Worm (Caenorhabditis elegans) whole organism, young adult: ENCODE measurements around the gene fbxa-24.

Experiments
- F23B12.7 ChIP-seq: sonication (generic microtip); optimal IDR thresholded peaks from 2 replicates; lab custom pipeline; 2017; ENCODE audit warnings: missing genetic modification characterization, mild to moderate bottlenecking, missing compliant biosample characterization, antibody characterized with exemption, moderate library complexity; ENCODE audit not compliant: insufficient read depth
- F33H1.4 ChIP-seq: fragments of 200-800 bp; sonication (Bioruptor generic); IDR thresholded peaks from 2 replicates; pipeline ENCODE4 v1.3.6; 2022; ENCODE audit warnings: missing genetic modification reagents, missing genetic modification characterization, missing compliant biosample characterization
- F39B2.1 ChIP-seq: fragments of 200-800 bp; sonication (Bioruptor generic); IDR thresholded peaks from 2 replicates; pipeline ENCODE4 v1.3.6; 2022; ENCODE audit warnings: missing genetic modification reagents, missing genetic modification characterization, missing compliant biosample characterization
- F55B11.4 ChIP-seq: sonication (generic microtip); optimal IDR thresholded peaks from 2 replicates; lab custom pipeline; 2016; ENCODE audit warnings: missing compliant biosample characterization, missing genetic modification characterization, borderline replicate concordance; ENCODE audit not compliant: insufficient read depth
- T26A5.8 ChIP-seq: sonication (generic microtip); optimal IDR thresholded peaks from 2 replicates; lab custom pipeline; 2016; ENCODE audit warnings: missing genetic modification characterization, missing compliant biosample characterization
- Y53F4B.3 ChIP-seq: fragments of 200-800 bp; sonication (Bioruptor generic); IDR thresholded peaks from 2 replicates; pipeline ENCODE4 v1.3.6; 2022; ENCODE audit warnings: missing genetic modification reagents, missing genetic modification characterization, missing compliant biosample characterization
- Y53G8AR.9 ChIP-seq: fragments of 200-800 bp; sonication (Bioruptor generic); conservative IDR thresholded peaks from 2 replicates; pipeline ENCODE4 v1.3.6; 2022; ENCODE audit warnings: missing genetic modification reagents, missing genetic modification characterization, missing compliant biosample characterization
- Y95B8A.8 ChIP-seq: fragments of 200-800 bp; sonication (Bioruptor generic); IDR thresholded peaks from 2 replicates; pipeline ENCODE4 v1.3.6; 2022; ENCODE audit warnings: missing genetic modification reagents, missing genetic modification characterization, missing compliant biosample characterization
- aptf-2 ChIP-seq: fragments of 200-800 bp; sonication (Bioruptor generic); conservative IDR thresholded peaks from 2 replicates; pipeline ENCODE4 v1.3.6; 2022; ENCODE audit warnings: missing genetic modification reagents, missing genetic modification characterization, missing compliant biosample characterization
- atf-7 ChIP-seq: sonication (generic microtip); optimal IDR thresholded peaks from 2 replicates; lab custom pipeline; 2017; ENCODE audit warnings: mild to moderate bottlenecking, missing genetic modification characterization, missing compliant biosample characterization
- attf-5 ChIP-seq: fragments of 200-800 bp; sonication (Bioruptor generic); optimal IDR thresholded peaks from 2 replicates; lab custom pipeline; 2018; ENCODE audit warnings: mild to moderate bottlenecking, missing genetic modification characterization, missing compliant biosample characterization
- cebp-1 ChIP-seq, 2 experiments: fragments of 200-800 bp in 1 of 2; sonication (Bioruptor generic) in 1 of 2; sonication (generic microtip) in 1 of 2; IDR thresholded peaks in 1 of 2; optimal IDR thresholded peaks in 1 of 2; 2 replicates each; pipeline versions ENCODE4 v1.3.6 to Lab custom; 2017 to 2022; ENCODE audit warnings: missing compliant biosample characterization in 2 of 2, missing genetic modification characterization in 2 of 2, mild to moderate bottlenecking in 1 of 2, missing genetic modification reagents in 1 of 2, moderate library complexity in 1 of 2
- cebp-2 ChIP-seq: fragments of 200-800 bp; sonication (Bioruptor generic); IDR thresholded peaks from 2 replicates; pipeline ENCODE4 v1.3.6; 2022; ENCODE audit warnings: missing genetic modification characterization, missing compliant biosample characterization
- ceh-100 ChIP-seq: fragments of 200-800 bp; sonication (Bioruptor generic); IDR thresholded peaks from 2 replicates; pipeline ENCODE4 v1.3.6; 2022; ENCODE audit warnings: missing genetic modification reagents, missing genetic modification characterization, missing compliant biosample characterization
- ceh-58 ChIP-seq: fragments of 200-800 bp; sonication (Bioruptor generic); IDR thresholded peaks from 2 replicates; pipeline ENCODE4 v1.3.6; 2022; ENCODE audit warnings: missing genetic modification characterization, missing compliant biosample characterization
- dox-1 ChIP-seq: fragments of 200-800 bp; sonication (Bioruptor generic); IDR thresholded peaks from 2 replicates; pipeline ENCODE4 v1.3.6; 2022; ENCODE audit warnings: missing genetic modification reagents, missing genetic modification characterization, missing compliant biosample characterization
- dpff-1 ChIP-seq: sonication (generic microtip); optimal IDR thresholded peaks from 2 replicates; lab custom pipeline; 2017; ENCODE audit warnings: mild to moderate bottlenecking, missing genetic modification characterization, missing compliant biosample characterization
- dpl-1 ChIP-seq: fragments of 150-350 bp; optimal IDR thresholded peaks from 2 replicates; lab custom pipeline; 2014; ENCODE audit warnings: missing biosample characterization, missing genetic modification reagents, missing genetic modification characterization
- efl-1 ChIP-seq: fragments of 150-350 bp; optimal IDR thresholded peaks from 2 replicates; lab custom pipeline; 2014; ENCODE audit warnings: missing biosample characterization, missing genetic modification reagents, missing genetic modification characterization
- ekl-4 ChIP-seq: fragments of 200-800 bp; sonication (Bioruptor generic); IDR thresholded peaks from 2 replicates; pipeline ENCODE4 v1.3.6; 2022; ENCODE audit warnings: missing genetic modification reagents, missing genetic modification characterization, missing compliant biosample characterization
- him-1 ChIP-seq: sonication (generic microtip); optimal IDR thresholded peaks from 2 replicates; lab custom pipeline; 2016; ENCODE audit warnings: missing genotype, missing genetic modification reagents, missing genetic modification characterization, missing compliant biosample characterization
- hmg-20 ChIP-seq: fragments of 200-800 bp; sonication (Bioruptor generic); IDR thresholded peaks from 2 replicates; pipeline ENCODE4 v1.3.6; 2022; ENCODE audit warnings: missing genetic modification reagents, missing genetic modification characterization, missing compliant biosample characterization
- hrde-1 ChIP-seq: sonication (generic microtip); optimal IDR thresholded peaks from 2 replicates; lab custom pipeline; 2016; ENCODE audit warnings: missing genetic modification characterization, mild to moderate bottlenecking, missing compliant biosample characterization, moderate library complexity, missing genotype, missing genetic modification reagents, borderline replicate concordance
- lag-1 ChIP-seq: fragments of 200-800 bp; sonication (Bioruptor generic); IDR thresholded peaks from 2 replicates; pipeline ENCODE4 v1.3.6; 2022; ENCODE audit warnings: missing genetic modification reagents, missing genetic modification characterization, missing compliant biosample characterization
- let-526 ChIP-seq: fragments of 200-800 bp; sonication (Bioruptor generic); IDR thresholded peaks from 2 replicates; pipeline ENCODE4 v1.3.6; 2022; ENCODE audit warnings: missing genetic modification reagents, missing genetic modification characterization, missing compliant biosample characterization
- let-607 ChIP-seq, 2 experiments: fragments of 200-800 bp in 1 of 2; sonication (Bioruptor generic) in 1 of 2; sonication (generic microtip) in 1 of 2; optimal IDR thresholded peaks; 2 replicates each; lab custom pipeline; 2016 to 2018; ENCODE audit warnings: mild to moderate bottlenecking in 2 of 2, missing compliant biosample characterization in 2 of 2, missing genetic modification characterization in 2 of 2, moderate library complexity in 2 of 2, missing genotype in 1 of 2
- lin-35 ChIP-seq, 3 experiments: fragments of 150-350 bp in 2 of 3; sonication (generic microtip) in 1 of 3; optimal IDR thresholded peaks; 2 replicates each; lab custom pipeline; 2014 to 2018; ENCODE audit warnings: missing biosample characterization in 3 of 3, missing genetic modification characterization in 3 of 3, missing genetic modification reagents in 3 of 3
- lin-40 ChIP-seq: sonication (generic microtip); optimal IDR thresholded peaks from 2 replicates; lab custom pipeline; 2016; ENCODE audit warnings: missing genetic modification characterization, mild to moderate bottlenecking, missing compliant biosample characterization, missing genotype, missing genetic modification reagents
- lin-54 ChIP-seq: fragments of 200-800 bp; sonication (Bioruptor generic); optimal IDR thresholded peaks from 2 replicates; lab custom pipeline; 2018; ENCODE audit warnings: mild to moderate bottlenecking, missing genetic modification characterization, missing compliant biosample characterization
- madf-6 ChIP-seq: fragments of 200-800 bp; sonication (Bioruptor generic); IDR thresholded peaks from 2 replicates; pipeline ENCODE4 v1.3.6; 2022; ENCODE audit warnings: missing genetic modification reagents, missing genetic modification characterization, missing compliant biosample characterization
- mcd-1 ChIP-seq: fragments of 200-800 bp; sonication (Bioruptor generic); IDR thresholded peaks from 2 replicates; pipeline ENCODE4 v1.3.6; 2022; ENCODE audit warnings: missing genetic modification reagents, missing genetic modification characterization, missing compliant biosample characterization
- mel-28 ChIP-seq: sonication (generic microtip); optimal IDR thresholded peaks from 2 replicates; lab custom pipeline; 2016; ENCODE audit warnings: borderline replicate concordance, mild to moderate bottlenecking, missing genetic modification characterization, missing compliant biosample characterization
- nhr-80 ChIP-seq: sonication (generic microtip); optimal IDR thresholded peaks from 2 replicates; lab custom pipeline; 2016; ENCODE audit warnings: missing genetic modification characterization, missing compliant biosample characterization
- nhr-90 ChIP-seq: sonication (generic microtip); optimal IDR thresholded peaks from 2 replicates; lab custom pipeline; 2016; ENCODE audit warnings: missing genotype, mild to moderate bottlenecking, missing genetic modification characterization, missing compliant biosample characterization
- pbrm-1 ChIP-seq: fragments of 200-800 bp; sonication (Bioruptor generic); IDR thresholded peaks from 2 replicates; pipeline ENCODE4 v1.3.6; 2022; ENCODE audit warnings: missing genetic modification reagents, missing genetic modification characterization, missing compliant biosample characterization
- rcor-1 ChIP-seq: fragments of 200-800 bp; sonication (Bioruptor generic); IDR thresholded peaks from 2 replicates; pipeline ENCODE4 v1.3.6; 2022; ENCODE audit warnings: missing genetic modification reagents, missing genetic modification characterization, missing compliant biosample characterization
- rpc-1 ChIP-seq, 2 experiments: fragments of 150-350 bp in 1 of 2; sonication (generic microtip) in 1 of 2; optimal IDR thresholded peaks; 2 replicates each; lab custom pipeline; 2014 to 2018; ENCODE audit warnings: missing biosample characterization in 1 of 2, missing genetic modification characterization in 1 of 2, missing genetic modification reagents in 1 of 2, missing genotype in 1 of 2
- sea-2 ChIP-seq: fragments of 200-800 bp; sonication (Bioruptor generic); IDR thresholded peaks from 2 replicates; pipeline ENCODE4 v1.3.6; 2022; ENCODE audit warnings: missing genetic modification characterization, missing compliant biosample characterization
- snpc-3.4 ChIP-seq: sonication (generic microtip); optimal IDR thresholded peaks from 2 replicates; lab custom pipeline; 2017; ENCODE audit warnings: missing genetic modification characterization, mild to moderate bottlenecking, missing compliant biosample characterization, antibody characterized with exemption, moderate library complexity, missing genotype, missing genetic modification reagents
- tbp1 ChIP-seq: fragments of 200-800 bp; sonication (Bioruptor generic); optimal IDR thresholded peaks from 2 replicates; lab custom pipeline; 2018; ENCODE audit warnings: mild to moderate bottlenecking, missing genetic modification characterization, missing compliant biosample characterization
- ztf-22 ChIP-seq: fragments of 200-800 bp; sonication (Bioruptor generic); optimal IDR thresholded peaks from 2 replicates; lab custom pipeline; 2018; ENCODE audit warnings: mild to moderate bottlenecking, missing genetic modification characterization, moderate library complexity, missing compliant biosample characterization
- ztf-6 ChIP-seq: fragments of 200-800 bp; sonication (Bioruptor generic); IDR thresholded peaks from 2 replicates; pipeline ENCODE4 v1.3.6; 2022; ENCODE audit warnings: missing genetic modification reagents, missing genetic modification characterization, missing compliant biosample characterization

Gene fbxa-24

ce11 chrII:3803219-3803618 is 13.1 kb upstream of the fbxa-24 start, which contains the start of gene ins-32:
TSS of gene ins-32 (minus strand) at chrII:3803319.
- TF ChIP-seq sea-2 (no peak), T26A5.8 (tag; lab: Kevin White, UChicago) (no peak), lag-1 (GFP tag; lab: Robert Waterston, UW) (no peak), mcd-1 (GFP tag; lab: Robert Waterston, UW) (no peak), Y53F4B.3 (no peak), F39B2.1 (GFP tag; lab: Robert Waterston, UW) (no peak), hrde-1 (tag; lab: Kevin White, UChicago) (no peak), nhr-90 (tag; lab: Kevin White, UChicago) (no peak)

- TF ChIP-seq lin-40 (tag; lab: Kevin White, UChicago), result no peak
- no peak for TF ChIP-seq ceh-58
- TF ChIP-seq ztf-6 (GFP tag; lab: Robert Waterston, UW), result no peak
- no peak for TF ChIP-seq Y95B8A.8
- no peak for TF ChIP-seq hmg-20 (GFP tag; lab: Robert Waterston, UW)
- no peak for TF ChIP-seq atf-7
- no peak for TF ChIP-seq ztf-22
- no peak for TF ChIP-seq F55B11.4
- no peak for TF ChIP-seq Y53F4B.3
- no peak for TF ChIP-seq cebp-2 (GFP tag; lab: Robert Waterston, UW)
Measured at ce11 chrII:3805518-3805917, 10.8 kb upstream of the fbxa-24 start.

- TF ChIP-seq F33H1.4 (GFP tag; lab: Robert Waterston, UW) (no peak), madf-6 (GFP tag; lab: Robert Waterston, UW) (0 out of 2 replicates have a peak, but pooled peaks have one; percentile 9)
Measured at ce11 chrII:3806964-3807363, 9.4 kb upstream of the fbxa-24 start, which contains the start of gene F54D10.4. TSS of gene F54D10.4 (minus strand) at chrII:3807064.

ce11 chrII:3808104-3808503 is 8.2 kb upstream of the fbxa-24 start, which contains the start of gene F54D10.5:
TSS of gene F54D10.5 (minus strand) at chrII:3808177.
- TF ChIP-seq Y53G8AR.9 (GFP tag; lab: Robert Waterston, UW) (0 out of 2 replicates have a peak, but pooled peaks have one; percentile 14), ceh-100 (GFP tag; lab: Robert Waterston, UW) (peak; percentile 26; the same call in 1 of the 2 replicates), nhr-80 (no peak), dox-1 (GFP tag; lab: Robert Waterston, UW) (0 out of 2 replicates have a peak, but pooled peaks have one; percentile 46), dpl-1 (GFP tag; lab: Kevin White, UChicago) (peak; percentile 71), F23B12.7 (tag; lab: Kevin White, UChicago) (peak; percentile 67), ekl-4 (GFP tag; lab: Robert Waterston, UW) (peak; percentile 25; the same call in 1 of the 2 replicates), cebp-1 (GFP tag; IDR thresholded peaks at IDR 0.05; lab: Robert Waterston, UW) (no peak), cebp-1 (tag; optimal IDR thresholded peaks at IDR 0.05; lab: Kevin White, UChicago) (peak; percentile 53), madf-6 (GFP tag; lab: Robert Waterston, UW) (peak; percentile 63; the same call in 1 of the 2 replicates), let-607 (tag; optimal IDR thresholded peaks at IDR 0.05; lab: Kevin White, UChicago) (peak in 1 of 2 experiments; percentile 11), him-1 (tag; lab: Kevin White, UChicago) (no peak), aptf-2 (GFP tag; lab: Robert Waterston, UW) (no peak), cebp-2 (GFP tag; lab: Robert Waterston, UW) (no peak), let-526 (GFP tag; lab: Robert Waterston, UW) (no peak), snpc-3.4 (tag; lab: Kevin White, UChicago) (peak; percentile 25), ceh-58 (no peak), rcor-1 (GFP tag; lab: Robert Waterston, UW) (peak; percentile 44), efl-1 (peak; percentile 43), lin-35 (GFP tag; optimal IDR thresholded peaks at IDR 0.05; lab: Kevin White, UChicago) (peak in 1 of 3 experiments; percentile 83), dpff-1 (tag; lab: Kevin White, UChicago) (no peak), pbrm-1 (GFP tag; lab: Robert Waterston, UW) (0 out of 2 replicates have a peak, but pooled peaks have one; percentile 13), attf-5 (GFP tag; lab: Kevin White, UChicago) (peak; percentile 25), tbp1 (GFP tag; lab: Kevin White, UChicago) (peak; percentile 14), lin-54 (GFP tag; lab: Kevin White, UChicago) (peak; percentile 68), rpc-1 (optimal IDR thresholded peaks at IDR 0.05; lab: Kevin White, UChicago) (peak; percentile 25), rpc-1 (tag; optimal IDR thresholded peaks at IDR 0.05; lab: Kevin White, UChicago) (no peak), mel-28 (tag; lab: Kevin White, UChicago) (no peak)
